Worm (Caenorhabditis elegans): Measurements from ENCODE around the gene saps-1.

The saps-1 gene

ce11 chrII:11293433-11293832 lies 4.1 kb upstream of the saps-1 start, which contains the start of gene C47G2.4 (continued):
- TF ChIP-seq snpc-4 (tag; optimal IDR thresholded peaks at IDR 0.05) (peak; percentile 24), unc-130 (tag; optimal IDR thresholded peaks at IDR 0.05) (peak; percentile 20), swsn-7 (tag; optimal IDR thresholded peaks at IDR 0.05) (peak; percentile 64), egl-13 (tag; optimal IDR thresholded peaks at IDR 0.05) (peak; percentile 11), isw-1 (GFP tag; IDR thresholded peaks at IDR 0.05) (peak; percentile 55), fkh-10 (GFP tag; optimal IDR thresholded peaks at IDR 0.05) (no peak), dpl-1 (GFP tag; optimal IDR thresholded peaks at IDR 0.05) (peak; percentile 64 to 77 (median 71))

- TF ChIP-seq tbx-2 (tag; optimal IDR thresholded peaks at IDR 0.05), result no peak
- TF ChIP-seq ceh-63 (GFP tag; optimal IDR thresholded peaks at IDR 0.05), result no peak
- TF ChIP-seq fos-1 (tag; optimal IDR thresholded peaks at IDR 0.05), result no peak
- no peak for TF ChIP-seq swsn-7 (tag; optimal IDR thresholded peaks at IDR 0.05)
- no peak for TF ChIP-seq ceh-82 (tag; optimal IDR thresholded peaks at IDR 0.05)
- no peak for TF ChIP-seq isw-1 (GFP tag; IDR thresholded peaks at IDR 0.05)
Measured at ce11 chrII:11301059-11301458, 3.6 kb downstream of the saps-1 start, which contains the start of gene raga-1. raga-1 (plus strand) TSS chrII:11301359.

DNA sequence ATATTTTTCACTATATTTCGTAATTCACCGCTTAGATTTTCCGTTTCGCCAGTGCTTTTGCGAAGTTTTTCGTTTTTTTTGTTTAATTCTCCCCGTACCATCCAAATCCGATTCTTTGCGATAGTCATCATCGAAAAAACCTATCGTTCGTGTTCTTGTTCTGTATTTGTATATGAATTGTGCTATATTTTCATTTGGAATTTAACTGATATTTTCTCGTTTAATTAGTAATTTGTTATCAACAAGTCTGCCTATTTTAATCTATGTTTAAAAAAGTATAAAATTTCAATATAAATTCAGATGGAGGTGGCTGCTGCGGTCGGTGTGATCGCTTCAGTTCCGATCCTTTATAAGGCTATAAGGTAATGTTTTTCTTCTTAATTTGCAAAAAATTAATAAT lies 5.1 kb downstream of the saps-1 start, which contains the start of gene samp-1:
Gene samp-1, plus strand, starts transcription at position 301 of the 400 bp plus-strand sequence.
- TF ChIP-seq jun-1 (tag; optimal IDR thresholded peaks at IDR 0.05) (no peak), aly-2 (tag; optimal IDR thresholded peaks at IDR 0.05) (no peak), nhr-237 (tag; optimal IDR thresholded peaks at IDR 0.05) (no peak), sptf-1 (tag; optimal IDR thresholded peaks at IDR 0.05) (no peak), unc-62 (GFP tag; optimal IDR thresholded peaks at IDR 0.05) (no peak), ets-5 (GFP tag; IDR thresholded peaks at IDR 0.05) (no peak), snpc-4 (tag; optimal IDR thresholded peaks at IDR 0.05) (no peak), alr-1 (tag; optimal IDR thresholded peaks at IDR 0.05; ENCODE audit: borderline replicate concordance) (no peak), C16A3.4 (tag; optimal IDR thresholded peaks at IDR 0.05) (no peak), mab-9 (GFP tag; IDR thresholded peaks at IDR 0.05) (no peak), snu-23 (GFP tag; optimal IDR thresholded peaks at IDR 0.05) (no peak), mef-2 (tag; optimal IDR thresholded peaks at IDR 0.05) (no peak), fkh-8 (tag; optimal IDR thresholded peaks at IDR 0.05) (no peak), aha-1 (tag; optimal IDR thresholded peaks at IDR 0.05) (no peak), efl-3 (GFP tag; optimal IDR thresholded peaks at IDR 0.05) (no peak), isw-1 (GFP tag; IDR thresholded peaks at IDR 0.05) (no peak), nhr-28 (tag; optimal IDR thresholded peaks at IDR 0.05) (no peak), nhr-84 (tag; optimal IDR thresholded peaks at IDR 0.05) (no peak), irx-1 (tag; optimal IDR thresholded peaks at IDR 0.05) (no peak), grh-1 (GFP tag; IDR thresholded peaks at IDR 0.05) (no peak)

DNA sequence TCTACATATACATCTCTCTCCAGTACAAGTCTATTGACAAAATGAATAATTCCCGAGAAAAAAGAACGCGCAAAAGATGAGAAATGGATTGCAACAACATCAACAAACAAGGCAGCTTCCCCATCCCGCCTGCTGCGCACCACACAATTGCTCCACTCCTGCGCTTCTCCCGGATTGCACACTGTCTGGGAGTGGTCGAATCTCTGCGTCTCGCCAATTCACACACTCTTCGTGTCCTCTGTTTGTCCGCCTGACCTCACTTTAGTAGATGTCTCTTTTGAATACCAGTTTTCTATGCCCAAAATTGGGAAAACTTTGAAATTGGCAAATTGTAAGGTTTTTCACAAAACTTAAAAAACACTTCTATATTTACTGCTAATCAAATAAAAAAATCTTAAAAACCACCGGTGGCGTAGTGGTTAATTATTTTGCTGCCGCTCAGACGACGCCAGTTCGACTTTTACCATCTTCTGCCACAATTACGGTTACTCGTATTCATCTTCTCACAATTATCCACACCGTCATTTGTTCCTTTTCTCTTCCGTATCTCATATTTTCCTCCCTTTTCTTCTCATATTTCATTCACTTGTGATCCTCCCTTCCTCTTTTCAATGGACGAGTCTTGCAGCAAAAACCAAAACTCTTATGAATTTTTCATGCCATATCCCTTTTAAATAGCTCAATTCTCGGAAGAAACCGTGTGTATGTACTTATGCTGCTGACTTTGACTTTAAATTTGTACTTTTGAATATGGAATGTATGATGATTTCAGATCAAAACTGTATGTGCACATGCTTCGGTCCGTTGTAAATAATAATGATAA lies 8.3 kb downstream of the saps-1 start, which contains the start of gene rsf-1:
Gene rsf-1, plus strand, starts transcription at position 773 of the 823 bp plus-strand sequence.
- TF ChIP-seq egl-13 (tag; optimal IDR thresholded peaks at IDR 0.05) (no peak), C16A3.4 (tag; optimal IDR thresholded peaks at IDR 0.05) (no peak), mab-9 (GFP tag; IDR thresholded peaks at IDR 0.05) (no peak), nhr-20 (tag; optimal IDR thresholded peaks at IDR 0.05) (peak; percentile 10), skn-1 (tag; optimal IDR thresholded peaks at IDR 0.05) (peak; percentile 24), swsn-7 (tag; optimal IDR thresholded peaks at IDR 0.05) (peak; percentile 25), mef-2 (tag; optimal IDR thresholded peaks at IDR 0.05) (no peak), hlh-17 (GFP tag; optimal IDR thresholded peaks at IDR 0.05; ENCODE audit: borderline replicate concordance) (no peak), unc-86 (tag; optimal IDR thresholded peaks at IDR 0.05) (peak; percentile 53), tbx-2 (tag; optimal IDR thresholded peaks at IDR 0.05) (peak; percentile 15), C34B4.2 (tag; optimal IDR thresholded peaks at IDR 0.05) (no peak), nhr-71 (tag; optimal IDR thresholded peaks at IDR 0.05) (peak; percentile 3), fkh-4 (tag; optimal IDR thresholded peaks at IDR 0.05; ENCODE audit: borderline replicate concordance) (no peak), nhr-84 (tag; optimal IDR thresholded peaks at IDR 0.05) (no peak), unc-30 (tag; optimal IDR thresholded peaks at IDR 0.05) (no peak), efl-1 (optimal IDR thresholded peaks at IDR 0.05) (peak; percentile 43 to 58), efl-1 (GFP tag; optimal IDR thresholded peaks at IDR 0.05 in 1 of 2) (peak in 1 of 2 experiments; percentile 89), pax-3 (tag; optimal IDR thresholded peaks at IDR 0.05) (no peak), lin-13 (GFP tag; optimal IDR thresholded peaks at IDR 0.05) (no peak), ceh-88 (GFP tag; IDR thresholded peaks at IDR 0.05) (peak; percentile 13; the same call in 1 of the 2 replicates), fkh-10 (GFP tag; optimal IDR thresholded peaks at IDR 0.05) (no peak), aly-2 (tag; optimal IDR thresholded peaks at IDR 0.05) (no peak), nhr-47 (tag; optimal IDR thresholded peaks at IDR 0.05) (peak; percentile 24), egl-27 (tag; optimal IDR thresholded peaks at IDR 0.05) (no peak), snu-23 (GFP tag; optimal IDR thresholded peaks at IDR 0.05) (peak; percentile 14), ceh-82 (tag; optimal IDR thresholded peaks at IDR 0.05) (peak in 1 of 3 experiments; percentile 21), unc-98 (GFP tag; IDR thresholded peaks at IDR 0.05) (no peak)

Data from whole organism, L1 larva.